Fruit fly (Drosophila melanogaster): Measurements from ENCODE around the gene CG13639.
A peak's percentile ranks its signal among the peaks of the same experiment; 100 is the strongest.

The CG13639 gene

dm6 chr3R:24862574-24863089 is 2.5 kb upstream of the CG13639 start, which contains the start of gene CG7016 (continued):
- TF ChIP-seq HLH54F (GFP tag; optimal IDR thresholded peaks at IDR 0.05) (no peak), Lhr (GFP tag; optimal IDR thresholded peaks at IDR 0.05) (no peak), chinmo (GFP tag; IDR thresholded peaks at IDR 0.05; ENCODE audit: partially characterized antibody) (peak; percentile 57; the same call in 1 of the 4 replicates), da (GFP tag; optimal IDR thresholded peaks at IDR 0.05) (no peak), CG4360 (GFP tag; IDR thresholded peaks at IDR 0.05) (no peak), CG9609 (GFP tag; optimal IDR thresholded peaks at IDR 0.05) (no peak), CG15601 (tag; optimal IDR thresholded peaks at IDR 0.05) (no peak), CG34422 (GFP tag; IDR thresholded peaks at IDR 0.05) (peak; percentile 12; the same call in 1 of the 3 replicates), Hr51 (GFP tag; optimal IDR thresholded peaks at IDR 0.05) (no peak), Atf-2 (GFP tag; optimal IDR thresholded peaks at IDR 0.05) (no peak), Mes4 (GFP tag; optimal IDR thresholded peaks at IDR 0.05) (no peak), CG4820 (GFP tag; optimal IDR thresholded peaks at IDR 0.05) (no peak), CTCF (GFP tag; optimal IDR thresholded peaks at IDR 0.05) (no peak)

DNA sequence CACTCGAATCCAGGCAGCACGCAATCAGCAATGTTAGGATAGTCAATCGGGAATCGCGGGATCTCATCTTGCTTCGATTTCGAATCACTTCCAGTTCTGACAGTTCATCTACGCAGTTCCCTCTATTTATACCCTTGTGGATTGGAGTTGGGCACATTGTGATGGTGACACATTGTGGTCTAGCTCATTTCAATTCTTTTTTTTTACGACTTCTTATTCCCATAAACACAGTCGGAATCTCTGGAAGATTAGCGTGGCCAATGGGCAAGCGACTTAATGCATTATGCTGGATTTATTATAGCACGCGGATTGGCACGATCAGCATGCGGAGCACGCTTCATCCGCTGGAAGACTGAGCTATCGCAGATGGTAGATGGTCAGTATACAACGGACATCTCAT is 1.9 kb upstream of the CG13639 start, which contains the start of gene CG13640:
Gene CG13640 (minus strand): TSS at position 101 of the 400 bp plus-strand sequence.
- TF ChIP-seq Usf (GFP tag; optimal IDR thresholded peaks at IDR 0.05) (no peak), CG9727 (GFP tag; optimal IDR thresholded peaks at IDR 0.05) (no peak), hbn (GFP tag; IDR thresholded peaks at IDR 0.05; ENCODE audit: partially characterized antibody) (no peak), D19A (tag; optimal IDR thresholded peaks at IDR 0.05) (no peak), dysf (GFP tag; IDR thresholded peaks at IDR 0.05) (no peak), HLH4C (GFP tag; IDR thresholded peaks at IDR 0.05; ENCODE audit: partially characterized antibody) (no peak), Aef1 (GFP tag; IDR thresholded peaks at IDR 0.05) (no peak), Poxn (GFP tag; IDR thresholded peaks at IDR 0.05) (no peak), NC2β (GFP tag; optimal IDR thresholded peaks at IDR 0.05) (no peak), Med (GFP tag) (peak; percentile 7), vvl (GFP tag; IDR thresholded peaks at IDR 0.05) (0 out of 2 replicates have a peak, but pooled peaks have one; percentile 24), CG2120 (GFP tag; optimal IDR thresholded peaks at IDR 0.05) (no peak)

- no peak for TF ChIP-seq Ets65A (GFP tag)
- TF ChIP-seq Bteb2 (GFP tag; optimal IDR thresholded peaks at IDR 0.05): no peak
- TF ChIP-seq ERR (GFP tag; optimal IDR thresholded peaks at IDR 0.05): no peak
- TF ChIP-seq CG4424 (GFP tag; optimal IDR thresholded peaks at IDR 0.05): no peak
- TF ChIP-seq oc (tag; optimal IDR thresholded peaks at IDR 0.05): no peak
- no peak for TF ChIP-seq aop (GFP tag; IDR thresholded peaks at IDR 0.05)
- TF ChIP-seq CG18476 (GFP tag; optimal IDR thresholded peaks at IDR 0.05): no peak
- no peak for TF ChIP-seq abd-A (tag; optimal IDR thresholded peaks at IDR 0.05)
- TF ChIP-seq CG32532 (GFP tag; IDR thresholded peaks at IDR 0.05): no peak
These were observed 465 bp downstream of the CG13639 start, which contains the start of gene ppk22 for dm6 chr3R:24859701-24860100. Gene ppk22 (minus strand): TSS chr3R:24859801.

dm6 chr3R:24857459-24857858 is 2.7 kb downstream of the CG13639 start, which contains the start of gene CAH4:
Gene CAH4 (minus strand): TSS chr3R:24857559.
- TF ChIP-seq Adf1 (GFP tag; IDR thresholded peaks at IDR 0.05) (no peak), so (GFP tag; IDR thresholded peaks at IDR 0.05) (no peak), disco-r (GFP tag; optimal IDR thresholded peaks at IDR 0.05) (no peak), CG2129 (GFP tag; IDR thresholded peaks at IDR 0.05; ENCODE audit: partially characterized antibody) (no peak), CG1832 (GFP tag; optimal IDR thresholded peaks at IDR 0.05) (no peak), CG17359 (tag; optimal IDR thresholded peaks at IDR 0.05) (no peak), slou (GFP tag; optimal IDR thresholded peaks at IDR 0.05) (no peak), CG1529 (GFP tag; optimal IDR thresholded peaks at IDR 0.05) (no peak), en (GFP tag; optimal IDR thresholded peaks at IDR 0.05) (no peak), CG11247 (GFP tag; IDR thresholded peaks at IDR 0.05) (no peak), seq (GFP tag; IDR thresholded peaks at IDR 0.05) (no peak), CG17829 (tag; optimal IDR thresholded peaks at IDR 0.05) (no peak), Fer3 (tag; optimal IDR thresholded peaks at IDR 0.05) (no peak), CG18011 (GFP tag; optimal IDR thresholded peaks at IDR 0.05) (no peak), pan (optimal IDR thresholded peaks at IDR 0.05) (no peak), pan (GFP tag; optimal IDR thresholded peaks at IDR 0.05 in 1 of 2, IDR thresholded peaks at IDR 0.05 in 1 of 2) (no peak)
